Fruit fly (Drosophila melanogaster) whole organism, embryonic: ENCODE data around the gene Adsl.

ENCODE experiments used
- Adf1 ChIP-seq: fragments of 200-800 bp; sonication (Bioruptor generic); IDR thresholded peaks from 2 replicates; pipeline ENCODE4 v1.3.6; 2022; ENCODE audit warnings: missing biosample characterization, missing genetic modification characterization
- Atf3 ChIP-seq: fragments of 200-800 bp; sonication (Bioruptor generic); optimal IDR thresholded peaks from 3 replicates; lab custom pipeline; 2016; ENCODE audit warnings: missing biosample characterization, missing genetic modification characterization
- CG10267 ChIP-seq: fragments of 200-800 bp; sonication (Bioruptor generic); optimal IDR thresholded peaks from 2 replicates; lab custom pipeline; 2018; ENCODE audit warnings: missing biosample characterization, mild to moderate bottlenecking, missing genetic modification characterization, moderate library complexity
- CG10543 ChIP-seq: fragments of 200-800 bp; sonication (Bioruptor generic); optimal IDR thresholded peaks from 3 replicates; lab custom pipeline; 2017; ENCODE audit warnings: missing biosample characterization, mild to moderate bottlenecking, missing genetic modification characterization, moderate library complexity
- CG11085 ChIP-seq: fragments of 200-800 bp; sonication (Bioruptor generic); IDR thresholded peaks from 2 replicates; pipeline ENCODE4 v1.3.6; 2022; ENCODE audit warnings: missing biosample characterization, missing genetic modification characterization
- CG11456 ChIP-seq: fragments of 200-800 bp; sonication (Bioruptor generic); IDR thresholded peaks from 3 replicates; pipeline ENCODE4 v1.3.6; 2022; ENCODE audit warnings: missing biosample characterization, missing genetic modification characterization
- CG11560 ChIP-seq: fragments of 200-800 bp; sonication (Bioruptor generic); IDR thresholded peaks from 3 replicates; pipeline ENCODE4 v1.3.6; 2022; ENCODE audit warnings: missing biosample characterization, missing genetic modification characterization
- CG12236 ChIP-seq: fragments of 200-800 bp; sonication (Bioruptor generic); optimal IDR thresholded peaks from 2 replicates; lab custom pipeline; 2016; ENCODE audit warnings: missing biosample characterization, missing genetic modification characterization
- CG12769 ChIP-seq: fragments of 200-800 bp; sonication (Bioruptor generic); optimal IDR thresholded peaks from 2 replicates; lab custom pipeline; 2019; ENCODE audit warnings: missing biosample characterization, mild to moderate bottlenecking, missing genetic modification characterization, moderate library complexity
- CG13296 ChIP-seq: fragments of 200-800 bp; sonication (Bioruptor generic); optimal IDR thresholded peaks from 3 replicates; lab custom pipeline; 2018; ENCODE audit warnings: missing biosample characterization, mild to moderate bottlenecking, missing genetic modification characterization
- CG15479 ChIP-seq: fragments of 200-800 bp; sonication (Bioruptor generic); optimal IDR thresholded peaks from 3 replicates; lab custom pipeline; 2019; ENCODE audit warnings: missing biosample characterization, mild to moderate bottlenecking, missing genetic modification characterization, moderate library complexity
- CG17186 ChIP-seq: fragments of 200-800 bp; sonication (Bioruptor generic); optimal IDR thresholded peaks from 3 replicates; lab custom pipeline; 2017; ENCODE audit warnings: missing biosample characterization, missing genetic modification reagents, missing genetic modification characterization
- CG17802 ChIP-seq: fragments of 200-800 bp; sonication (Bioruptor generic); optimal IDR thresholded peaks from 2 replicates; lab custom pipeline; 2018; ENCODE audit warnings: missing biosample characterization, mild to moderate bottlenecking, missing genetic modification characterization, moderate library complexity
- CG1832 ChIP-seq: fragments of 200-800 bp; sonication (Bioruptor generic); optimal IDR thresholded peaks from 2 replicates; lab custom pipeline; 2017; ENCODE audit warnings: missing biosample characterization, mild to moderate bottlenecking, missing genetic modification characterization, inconsistent platforms
- CG18599 ChIP-seq: fragments of 200-800 bp; sonication (Bioruptor generic); optimal IDR thresholded peaks from 3 replicates; lab custom pipeline; 2017; ENCODE audit warnings: missing biosample characterization, missing genetic modification characterization, mild to moderate bottlenecking, moderate library complexity, missing genetic modification reagents
- CG18764 ChIP-seq: fragments of 200-800 bp; sonication (Bioruptor generic); optimal IDR thresholded peaks from 3 replicates; lab custom pipeline; 2016; ENCODE audit warnings: missing biosample characterization, missing genetic modification characterization
- CG2120 ChIP-seq: fragments of 200-800 bp; sonication (Bioruptor generic); optimal IDR thresholded peaks from 3 replicates; lab custom pipeline; 2016; ENCODE audit warnings: missing biosample characterization, missing genetic modification characterization
- CG31224 ChIP-seq: fragments of 200-800 bp; sonication (Bioruptor generic); IDR thresholded peaks from 2 replicates; pipeline ENCODE4 v1.3.6; 2022; ENCODE audit warnings: missing biosample characterization, missing genetic modification characterization
- CG5245 ChIP-seq: fragments of 200-800 bp; sonication (Bioruptor generic); optimal IDR thresholded peaks from 3 replicates; lab custom pipeline; 2016; ENCODE audit warnings: missing biosample characterization, missing genetic modification characterization
- CG8290 ChIP-seq, 3 experiments: fragments of 200-800 bp; sonication (Bioruptor generic); optimal IDR thresholded peaks; 2 replicates each; lab custom pipeline; 2016 to 2019; ENCODE audit warnings: missing biosample characterization in 3 of 3, missing genetic modification characterization in 3 of 3, mild to moderate bottlenecking in 2 of 3, moderate library complexity in 1 of 3
- CG9437 ChIP-seq: fragments of 200-800 bp; sonication (Bioruptor generic); optimal IDR thresholded peaks from 2 replicates; lab custom pipeline; 2018; ENCODE audit warnings: missing biosample characterization, mild to moderate bottlenecking, missing genetic modification characterization
- CG9932 ChIP-seq: fragments of 200-800 bp; sonication (Bioruptor generic); IDR thresholded peaks from 2 replicates; pipeline ENCODE4 v1.3.6; 2022; ENCODE audit warnings: missing biosample characterization, missing genetic modification characterization
- CTCF ChIP-seq: fragments of 200-800 bp; sonication (Bioruptor generic); optimal IDR thresholded peaks from 2 replicates; lab custom pipeline; 2017; ENCODE audit warnings: missing biosample characterization, mild to moderate bottlenecking, missing genetic modification characterization, moderate library complexity
- Dref ChIP-seq: fragments of 200-800 bp; sonication (Bioruptor generic); IDR thresholded peaks from 2 replicates; pipeline ENCODE4 v1.3.6; 2022; ENCODE audit warnings: missing biosample characterization, missing genetic modification characterization
- Gug ChIP-seq: fragments of 200-800 bp; sonication (Bioruptor generic); IDR thresholded peaks from 4 replicates; pipeline ENCODE4 v1.3.6; 2022; ENCODE audit warnings: missing biosample characterization, missing genetic modification characterization
- Ravus ChIP-seq: fragments of 200-800 bp; sonication (Bioruptor generic); IDR thresholded peaks from 2 replicates; pipeline ENCODE4 v1.3.6; 2022; ENCODE audit warnings: missing biosample characterization, missing genetic modification characterization
- Sin3A ChIP-seq: fragments of >200 bp; optimal IDR thresholded peaks from 2 replicates; lab custom pipeline; 2018
- Sox102F ChIP-seq: fragments of 200-800 bp; sonication (Bioruptor generic); optimal IDR thresholded peaks from 2 replicates; lab custom pipeline; 2018; ENCODE audit warnings: missing biosample characterization, mild to moderate bottlenecking, missing genetic modification characterization, moderate library complexity
- Sry-δ ChIP-seq: fragments of 200-800 bp; sonication (Bioruptor generic); optimal IDR thresholded peaks from 2 replicates; lab custom pipeline; 2016; ENCODE audit warnings: missing biosample characterization, missing genetic modification characterization
- TFAM ChIP-seq: fragments of 200-800 bp; sonication (Bioruptor generic); optimal IDR thresholded peaks from 2 replicates; lab custom pipeline; 2017; ENCODE audit warnings: missing biosample characterization, missing genetic modification characterization, inconsistent platforms
- abd-A ChIP-seq: fragments of 200-800 bp; sonication (Bioruptor generic); optimal IDR thresholded peaks from 3 replicates; lab custom pipeline; 2019; ENCODE audit warnings: missing biosample characterization, mild to moderate bottlenecking, missing genetic modification characterization, moderate library complexity
- amos ChIP-seq: fragments of 200-800 bp; sonication (Bioruptor generic); IDR thresholded peaks from 2 replicates; pipeline ENCODE4 v1.3.6; 2022; ENCODE audit warnings: missing biosample characterization, missing genetic modification characterization; ENCODE audit not compliant: partially characterized antibody
- ara ChIP-seq: fragments of 200-800 bp; sonication (Bioruptor generic); IDR thresholded peaks from 2 replicates; pipeline ENCODE4 v1.3.6; 2022; ENCODE audit warnings: missing biosample characterization, missing genetic modification characterization
- cas ChIP-seq: fragments of 200-800 bp; sonication (Bioruptor generic); IDR thresholded peaks from 2 replicates; pipeline ENCODE4 v1.3.6; 2022; ENCODE audit warnings: missing biosample characterization, missing genetic modification characterization
- chinmo ChIP-seq: fragments of 200-800 bp; sonication (Bioruptor generic); IDR thresholded peaks from 4 replicates; pipeline ENCODE4 v1.3.6; 2022; ENCODE audit warnings: missing biosample characterization, missing genetic modification characterization; ENCODE audit not compliant: partially characterized antibody
- da ChIP-seq: fragments of 200-800 bp; sonication (Bioruptor generic); optimal IDR thresholded peaks from 2 replicates; lab custom pipeline; 2016; ENCODE audit warnings: missing biosample characterization, missing genetic modification characterization
- dmrt99B ChIP-seq: fragments of 200-800 bp; sonication (Bioruptor generic); optimal IDR thresholded peaks from 2 replicates; lab custom pipeline; 2018; ENCODE audit warnings: missing biosample characterization, mild to moderate bottlenecking, missing genetic modification characterization, moderate library complexity
- dpn ChIP-seq, 2 experiments: fragments of 200-800 bp; sonication (Bioruptor generic); optimal IDR thresholded peaks; 3 replicates each; lab custom pipeline; 2016; ENCODE audit warnings: missing biosample characterization in 2 of 2, missing genetic modification characterization in 2 of 2
- exex ChIP-seq: fragments of 200-800 bp; sonication (Bioruptor generic); optimal IDR thresholded peaks from 4 replicates; lab custom pipeline; 2018; ENCODE audit warnings: missing biosample characterization, mild to moderate bottlenecking, missing genetic modification characterization, moderate library complexity
- eyg ChIP-seq: fragments of 200-800 bp; sonication (Bioruptor generic); optimal IDR thresholded peaks from 3 replicates; lab custom pipeline; 2016; ENCODE audit warnings: missing biosample characterization, missing genetic modification characterization
- ftz-f1 ChIP-seq: fragments of 200-800 bp; sonication (Bioruptor generic); optimal IDR thresholded peaks from 2 replicates; lab custom pipeline; 2016; ENCODE audit warnings: missing biosample characterization, missing genetic modification characterization
- hth ChIP-seq: fragments of >200 bp; optimal IDR thresholded peaks from 2 replicates; lab custom pipeline; 2017; ENCODE audit warnings: inconsistent platforms
- jing ChIP-seq: fragments of 200-800 bp; sonication (Bioruptor generic); optimal IDR thresholded peaks from 2 replicates; lab custom pipeline; 2018; ENCODE audit warnings: missing biosample characterization, mild to moderate bottlenecking, missing genetic modification characterization
- mirr ChIP-seq: fragments of 200-800 bp; sonication (Bioruptor generic); optimal IDR thresholded peaks from 3 replicates; lab custom pipeline; 2018; ENCODE audit warnings: missing biosample characterization, mild to moderate bottlenecking, missing genetic modification characterization
- pum ChIP-seq: fragments of 200-800 bp; sonication (Bioruptor generic); optimal IDR thresholded peaks from 2 replicates; lab custom pipeline; 2016; ENCODE audit warnings: missing biosample characterization, missing genetic modification characterization
- salm ChIP-seq: fragments of 200-800 bp; sonication (Bioruptor generic); optimal IDR thresholded peaks from 2 replicates; lab custom pipeline; 2018; ENCODE audit warnings: missing biosample characterization, mild to moderate bottlenecking, missing genetic modification characterization
- sd ChIP-seq: fragments of 200-800 bp; sonication (Bioruptor generic); optimal IDR thresholded peaks from 3 replicates; lab custom pipeline; 2018; ENCODE audit warnings: missing biosample characterization, mild to moderate bottlenecking, missing genetic modification characterization, moderate library complexity
- sens-2 ChIP-seq: fragments of 200-800 bp; sonication (Bioruptor generic); IDR thresholded peaks from 2 replicates; pipeline ENCODE4 v1.3.6; 2022; ENCODE audit warnings: missing biosample characterization, missing genetic modification characterization
- sna ChIP-seq: fragments of 200-800 bp; sonication (Bioruptor generic); IDR thresholded peaks from 2 replicates; pipeline ENCODE4 v1.3.6; 2022; ENCODE audit warnings: missing biosample characterization, missing genetic modification characterization; ENCODE audit not compliant: partially characterized antibody
- sr ChIP-seq: fragments of 200-800 bp; sonication (Bioruptor generic); IDR thresholded peaks from 3 replicates; pipeline ENCODE4 v1.3.6; 2022; ENCODE audit warnings: missing biosample characterization, missing genetic modification characterization
- sug ChIP-seq: fragments of 200-800 bp; optimal IDR thresholded peaks from 2 replicates; lab custom pipeline; 2019; ENCODE audit warnings: missing biosample characterization, mild to moderate bottlenecking, missing genetic modification characterization, moderate library complexity
- tx ChIP-seq: fragments of 200-800 bp; sonication (Bioruptor generic); optimal IDR thresholded peaks from 2 replicates; lab custom pipeline; 2016; ENCODE audit warnings: missing biosample characterization, missing genetic modification characterization
- vvl ChIP-seq: fragments of 200-800 bp; sonication (Bioruptor generic); IDR thresholded peaks from 2 replicates; pipeline ENCODE4 v1.3.6; 2022; ENCODE audit warnings: missing biosample characterization, missing genetic modification characterization

The Adsl gene

DNA sequence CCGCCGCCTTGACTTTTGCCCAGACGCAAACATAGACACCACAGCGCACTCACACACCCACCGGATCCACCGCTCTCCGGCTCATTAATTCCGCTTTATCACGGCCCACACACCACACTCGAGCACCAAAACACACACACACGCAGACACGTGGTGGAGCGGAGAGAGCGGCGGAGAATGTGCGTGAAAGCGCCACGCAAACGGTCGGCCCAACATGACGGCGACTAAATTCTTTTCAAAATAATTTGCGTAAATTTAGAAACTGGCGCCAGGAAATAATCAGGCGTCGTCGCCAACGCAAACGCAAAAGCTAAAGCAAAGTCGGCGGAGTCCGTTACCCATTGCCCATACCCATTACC lies 38.9 kb upstream of the Adsl start (continued):
- TF ChIP-seq CG18599 (GFP tag; lab: Kevin White, UChicago) (no peak), sna (GFP tag; lab: Robert Waterston, UW) (no peak), mirr (GFP tag; lab: Kevin White, UChicago) (peak; percentile 14), tx (GFP tag; lab: Kevin White, UChicago) (no peak), ara (GFP tag; lab: Robert Waterston, UW) (0 out of 2 replicates have a peak, but pooled peaks have one; percentile 15), CG1832 (GFP tag; lab: Kevin White, UChicago) (no peak), cas (no peak), Sry-δ (no peak), CTCF (GFP tag; lab: Kevin White, UChicago) (no peak), amos (GFP tag; lab: Robert Waterston, UW) (peak; percentile 20; the same call in 1 of the 2 replicates), CG11560 (tag; lab: Robert Waterston, UW) (no peak), CG10267 (tag; lab: Kevin White, UChicago) (no peak), TFAM (GFP tag; lab: Kevin White, UChicago) (no peak), CG15479 (GFP tag; lab: Kevin White, UChicago) (no peak), sug (tag; lab: Kevin White, UChicago) (peak; percentile 59), jing (GFP tag; lab: Kevin White, UChicago) (no peak), CG13296 (GFP tag; lab: Kevin White, UChicago) (no peak), CG12236 (GFP tag; lab: Kevin White, UChicago) (no peak), CG17186 (GFP tag; lab: Kevin White, UChicago) (no peak), CG9932 (GFP tag; lab: Robert Waterston, UW) (no peak), pum (GFP tag; lab: Kevin White, UChicago) (no peak), CG11085 (no peak), vvl (GFP tag; lab: Robert Waterston, UW) (peak; percentile 20; the same call in 1 of the 2 replicates), Ravus (GFP tag; lab: Robert Waterston, UW) (no peak), CG18764 (no peak), CG9437 (GFP tag; lab: Kevin White, UChicago) (no peak), abd-A (peak; percentile 44), CG10543 (GFP tag; lab: Kevin White, UChicago) (peak; percentile 37), sens-2 (no peak), CG2120 (no peak), CG12769 (tag; lab: Kevin White, UChicago) (peak; percentile 49), CG17802 (no peak), CG5245 (no peak), Adf1 (GFP tag; lab: Robert Waterston, UW) (peak; percentile 59), Sin3A (lab: Kevin White, UChicago) (no peak), Atf3 (GFP tag; lab: Kevin White, UChicago) (no peak), sr (GFP tag; lab: Robert Waterston, UW) (peak; percentile 93), Gug (GFP tag; lab: Robert Waterston, UW) (no peak), CG8290 (GFP tag; optimal IDR thresholded peaks at IDR 0.05; lab: Kevin White, UChicago) (no peak), CG8290 (tag; optimal IDR thresholded peaks at IDR 0.05; lab: Kevin White, UChicago) (peak in 1 of 2 experiments; percentile 53), dmrt99B (tag; lab: Kevin White, UChicago) (no peak), salm (no peak), CG11456 (GFP tag; lab: Robert Waterston, UW) (peak; percentile 53; the same call in 1 of the 3 replicates), eyg (GFP tag; lab: Kevin White, UChicago) (no peak), CG31224 (GFP tag; lab: Robert Waterston, UW) (no peak), sd (tag; lab: Kevin White, UChicago) (peak; percentile 91), dpn (GFP tag; optimal IDR thresholded peaks at IDR 0.05; lab: Kevin White, UChicago) (no peak), Sox102F (GFP tag; lab: Kevin White, UChicago) (no peak), exex (tag; lab: Kevin White, UChicago) (peak; percentile 57), Dref (no peak), ftz-f1 (GFP tag; lab: Kevin White, UChicago) (peak; percentile 53), hth (lab: Kevin White, UChicago) (no peak), da (GFP tag; lab: Kevin White, UChicago) (no peak), chinmo (GFP tag; lab: Robert Waterston, UW) (peak; percentile 65; the same call in 1 of the 4 replicates)
